Worm (Caenorhabditis elegans): ENCODE measurements around the gene F26G1.10.
A peak's percentile ranks its signal among the peaks of the same experiment; 100 is the strongest.

Gene F26G1.10

DNA sequence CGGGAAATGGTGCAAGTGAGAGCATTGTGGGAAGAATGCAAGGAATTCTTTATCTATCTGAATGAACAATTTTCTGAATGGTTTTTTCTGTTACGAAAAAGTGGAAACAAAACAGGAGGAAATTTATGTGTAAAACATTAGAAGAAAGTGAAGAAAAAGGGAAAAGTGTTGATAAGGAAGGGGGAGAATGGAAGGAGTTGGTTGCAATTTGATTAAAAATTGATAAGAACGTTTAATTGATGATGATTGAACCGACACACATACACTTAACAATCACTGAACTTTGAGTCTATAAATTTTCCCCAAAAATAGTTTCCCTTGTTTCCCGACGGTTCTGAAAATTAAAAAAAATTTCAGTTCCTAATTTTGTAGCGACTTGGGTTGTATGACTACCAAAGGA lies 28.7 kb downstream of the F26G1.10 start (continued):
- TF ChIP-seq zfp-2 (tag; optimal IDR thresholded peaks at IDR 0.05) (no peak), nhr-28 (tag; optimal IDR thresholded peaks at IDR 0.05) (peak; percentile 66), Y5F2A.4 (GFP tag; optimal IDR thresholded peaks at IDR 0.05) (no peak), egl-43 (GFP tag; IDR thresholded peaks at IDR 0.05) (no peak), nhr-111 (GFP tag; optimal IDR thresholded peaks at IDR 0.05) (no peak), pha-4 (GFP tag; IDR thresholded peaks at IDR 0.05) (no peak), pha-4 (tag; optimal IDR thresholded peaks at IDR 0.05) (no peak), hmg-1.1 (GFP tag; IDR thresholded peaks at IDR 0.05) (no peak), hlh-11 (tag; optimal IDR thresholded peaks at IDR 0.05) (peak; percentile 29), lin-39 (tag; optimal IDR thresholded peaks at IDR 0.05) (no peak), unc-130 (GFP tag; optimal IDR thresholded peaks at IDR 0.05) (no peak), skn-1 (tag; optimal IDR thresholded peaks at IDR 0.05) (no peak), ZK337.2 (GFP tag; IDR thresholded peaks at IDR 0.05) (no peak), pqm-1 (tag; optimal IDR thresholded peaks at IDR 0.05) (peak; percentile 77), dmd-8 (GFP tag; IDR thresholded peaks at IDR 0.05) (no peak), ceh-82 (tag; optimal IDR thresholded peaks at IDR 0.05) (no peak), F49E8.2 (tag; optimal IDR thresholded peaks at IDR 0.05; ENCODE audit: borderline replicate concordance) (no peak), unc-62 (GFP tag; optimal IDR thresholded peaks at IDR 0.05 in 1 of 2) (no peak), unc-62 (tag; optimal IDR thresholded peaks at IDR 0.05) (no peak), ZK546.5 (tag; optimal IDR thresholded peaks at IDR 0.05) (no peak), zag-1 (tag; optimal IDR thresholded peaks at IDR 0.05) (no peak), duxl-1 (tag; optimal IDR thresholded peaks at IDR 0.05; ENCODE audit: poor library complexity) (no peak), T20F7.1 (GFP tag; optimal IDR thresholded peaks at IDR 0.05) (no peak), madf-5 (GFP tag; IDR thresholded peaks at IDR 0.05) (no peak), egl-27 (tag; optimal IDR thresholded peaks at IDR 0.05) (no peak), ceh-20 (GFP tag; IDR thresholded peaks at IDR 0.05) (no peak), madf-9 (GFP tag; conservative IDR thresholded peaks at IDR 0.05) (no peak), dmd-6 (GFP tag; IDR thresholded peaks at IDR 0.05) (peak; percentile 42; the same call in 1 of the 2 replicates), nhr-41 (GFP tag; IDR thresholded peaks at IDR 0.05) (no peak), unc-39 (tag; optimal IDR thresholded peaks at IDR 0.05) (no peak), spr-1 (tag; optimal IDR thresholded peaks at IDR 0.05) (no peak), ztf-7 (tag; optimal IDR thresholded peaks at IDR 0.05) (no peak), F26F4.8 (GFP tag; conservative IDR thresholded peaks at IDR 0.05) (no peak), daf-8 (GFP tag; IDR thresholded peaks at IDR 0.05) (no peak), fkh-10 (GFP tag; optimal IDR thresholded peaks at IDR 0.05) (no peak)

DNA sequence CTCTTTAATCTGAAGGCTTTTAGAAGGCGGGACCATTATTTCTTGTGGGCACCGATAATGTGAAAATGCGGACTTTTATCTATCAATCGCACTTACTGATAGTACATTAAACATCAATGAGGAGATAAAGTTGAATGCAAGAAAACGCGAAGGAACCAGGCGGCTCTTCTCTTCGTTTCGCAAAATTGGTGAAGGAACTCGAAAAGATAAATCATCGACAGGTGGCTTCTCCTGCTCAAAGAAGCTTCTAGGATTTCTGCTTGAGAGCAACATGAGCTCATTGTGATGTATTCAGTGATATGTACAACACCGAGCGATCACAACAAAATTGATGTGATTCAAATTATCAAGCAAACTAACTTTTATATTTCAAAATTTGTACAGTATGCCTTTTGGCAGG lies 31.6 kb downstream of the F26G1.10 start:
- peak in 1 of 2 experiments; percentile 58 for TF ChIP-seq daf-16 (GFP tag; optimal IDR thresholded peaks at IDR 0.05)
- no peak for TF ChIP-seq daf-16 (tag; optimal IDR thresholded peaks at IDR 0.05)
- no peak for TF ChIP-seq ceh-20 (GFP tag; IDR thresholded peaks at IDR 0.05)
- TF ChIP-seq T26A8.4 (GFP tag; IDR thresholded peaks at IDR 0.05), result no peak
- no peak for TF ChIP-seq nhr-42 (GFP tag; IDR thresholded peaks at IDR 0.05)
- TF ChIP-seq lin-13 (GFP tag; optimal IDR thresholded peaks at IDR 0.05), result no peak
- no peak for TF ChIP-seq dmd-6 (GFP tag; IDR thresholded peaks at IDR 0.05)
- no peak for TF ChIP-seq madf-5 (GFP tag; IDR thresholded peaks at IDR 0.05)
- peak; percentile 36 for TF ChIP-seq nhr-11 (tag; optimal IDR thresholded peaks at IDR 0.05)
- TF ChIP-seq daf-19 (GFP tag; conservative IDR thresholded peaks at IDR 0.05), result no peak
- no peak for TF ChIP-seq jun-1 (tag; optimal IDR thresholded peaks at IDR 0.05)

All from whole organism, L4 larva.